Worm (Caenorhabditis elegans) whole organism, L1 larva: Measurements from ENCODE around the gene ttr-29.

Experiments used
- C04F5.9 ChIP-seq: sonication (generic microtip); optimal IDR thresholded peaks from 2 replicates; lab custom pipeline; 2016; ENCODE audit warnings: missing genetic modification characterization, missing compliant biosample characterization
- F16B12.6 ChIP-seq: fragments of 150-350 bp; optimal IDR thresholded peaks from 2 replicates; lab custom pipeline; 2014; ENCODE audit warnings: missing biosample characterization, missing genetic modification characterization
- Y116A8C.19 ChIP-seq: sonication (generic microtip); optimal IDR thresholded peaks from 2 replicates; lab custom pipeline; 2016; ENCODE audit warnings: missing compliant biosample characterization, missing genetic modification characterization, borderline replicate concordance
- alr-1 ChIP-seq: fragments of 200-800 bp; sonication (Bioruptor generic); optimal IDR thresholded peaks from 2 replicates; lab custom pipeline; 2018; ENCODE audit warnings: borderline replicate concordance, mild to moderate bottlenecking, missing genetic modification characterization, missing compliant biosample characterization
- aly-2 ChIP-seq: fragments of 150-350 bp; optimal IDR thresholded peaks from 2 replicates; lab custom pipeline; 2014; ENCODE audit warnings: missing biosample characterization, missing genetic modification characterization
- ceh-90 ChIP-seq: sonication (generic microtip); optimal IDR thresholded peaks from 2 replicates; lab custom pipeline; 2016; ENCODE audit warnings: missing genetic modification characterization, missing compliant biosample characterization
- efl-1 ChIP-seq, 4 experiments: fragments of 150-350 bp; optimal IDR thresholded peaks in 3 of 4; peaks in 1 of 4; 1 replicate in 1 of 4; 2 replicates in 3 of 4; lab custom pipeline; 2014; ENCODE audit warnings: missing biosample characterization in 2 of 4, missing genetic modification characterization in 2 of 4, missing genetic modification reagents in 2 of 4
- egl-13 ChIP-seq: sonication (generic microtip); optimal IDR thresholded peaks from 2 replicates; lab custom pipeline; 2016; ENCODE audit warnings: missing genotype, missing genetic modification reagents, missing genetic modification characterization, missing compliant biosample characterization
- egl-27 ChIP-seq, 2 experiments: fragments of 150-350 bp in 1 of 2; sonication (generic microtip); optimal IDR thresholded peaks; 3 replicates each; lab custom pipeline; 2017 to 2018; ENCODE audit warnings: missing biosample characterization in 2 of 2, missing genetic modification characterization in 2 of 2, missing genetic modification reagents in 2 of 2
- elt-3 ChIP-seq, 6 experiments: fragments of 150-350 bp in 1 of 6; sonication (generic microtip); optimal IDR thresholded peaks; 2 replicates each; lab custom pipeline; 2017 to 2018; ENCODE audit warnings: missing biosample characterization in 6 of 6, missing genetic modification characterization in 6 of 6, inconsistent platforms in 1 of 6
- fkh-4 ChIP-seq: sonication (generic microtip); optimal IDR thresholded peaks from 2 replicates; lab custom pipeline; 2016; ENCODE audit warnings: missing compliant biosample characterization, missing genetic modification characterization, borderline replicate concordance
- fos-1 ChIP-seq: fragments of 150-350 bp; optimal IDR thresholded peaks from 2 replicates; lab custom pipeline; 2014; ENCODE audit warnings: missing biosample characterization, missing genetic modification characterization
- isw-1 ChIP-seq: fragments of 200-800 bp; sonication (Bioruptor generic); IDR thresholded peaks from 2 replicates; pipeline ENCODE4 v1.3.6; 2022; ENCODE audit warnings: missing genetic modification characterization, missing compliant biosample characterization
- lin-13 ChIP-seq: fragments of 150-350 bp; optimal IDR thresholded peaks from 2 replicates; lab custom pipeline; 2014; ENCODE audit warnings: missing biosample characterization, missing genetic modification reagents, missing genetic modification characterization
- lin-14 ChIP-seq: fragments of 200-800 bp; sonication (Bioruptor generic); optimal IDR thresholded peaks from 2 replicates; lab custom pipeline; 2018; ENCODE audit warnings: mild to moderate bottlenecking, missing genetic modification characterization, moderate library complexity, missing compliant biosample characterization
- lin-15B ChIP-seq: fragments of 150-350 bp; sonication (generic microtip); optimal IDR thresholded peaks from 3 replicates; lab custom pipeline; 2014; ENCODE audit warnings: missing biosample characterization, missing genetic modification characterization
- lir-3 ChIP-seq: sonication (generic microtip); optimal IDR thresholded peaks from 2 replicates; lab custom pipeline; 2016; ENCODE audit warnings: mild to moderate bottlenecking, missing genetic modification characterization, moderate library complexity, missing compliant biosample characterization; ENCODE audit not compliant: poor library complexity
- lsy-2 ChIP-seq, 2 experiments: fragments of 150-350 bp; optimal IDR thresholded peaks; 2 replicates each; lab custom pipeline; 2014; ENCODE audit warnings: missing biosample characterization in 2 of 2, missing genetic modification characterization in 2 of 2
- mdl-1 ChIP-seq, 2 experiments: fragments of 150-350 bp; optimal IDR thresholded peaks; 2 replicates each; lab custom pipeline; 2014 to 2017; ENCODE audit warnings: missing biosample characterization in 2 of 2, missing genetic modification characterization in 2 of 2, inconsistent platforms in 1 of 2
- nhr-12 ChIP-seq: sonication (generic microtip); optimal IDR thresholded peaks from 2 replicates; lab custom pipeline; 2017; ENCODE audit warnings: missing biosample characterization, missing genetic modification characterization
- nhr-20 ChIP-seq: sonication (generic microtip); optimal IDR thresholded peaks from 2 replicates; lab custom pipeline; 2016; ENCODE audit warnings: mild to moderate bottlenecking, missing genetic modification characterization, missing compliant biosample characterization
- nhr-28 ChIP-seq: fragments of 150-350 bp; optimal IDR thresholded peaks from 2 replicates; lab custom pipeline; 2014; ENCODE audit warnings: missing biosample characterization, missing genetic modification characterization
- nhr-76 ChIP-seq: sonication (generic microtip); optimal IDR thresholded peaks from 2 replicates; lab custom pipeline; 2017; ENCODE audit warnings: missing biosample characterization, missing genetic modification characterization
- nhr-77 ChIP-seq: fragments of 150-350 bp; optimal IDR thresholded peaks from 2 replicates; lab custom pipeline; 2014; ENCODE audit warnings: missing biosample characterization, missing genetic modification characterization
- nhr-90 ChIP-seq: sonication (generic microtip); optimal IDR thresholded peaks from 2 replicates; lab custom pipeline; 2016; ENCODE audit warnings: mild to moderate bottlenecking, missing genetic modification characterization, missing compliant biosample characterization; ENCODE audit not compliant: poor library complexity
- pag-3 ChIP-seq: sonication (generic microtip); optimal IDR thresholded peaks from 2 replicates; lab custom pipeline; 2017; ENCODE audit warnings: missing genetic modification characterization, mild to moderate bottlenecking, missing compliant biosample characterization, antibody characterized with exemption, borderline replicate concordance; ENCODE audit not compliant: insufficient read depth
- pqm-1 ChIP-seq: sonication (generic microtip); optimal IDR thresholded peaks from 3 replicates; lab custom pipeline; 2017; ENCODE audit warnings: missing biosample characterization, missing genetic modification characterization
- snu-23 ChIP-seq: sonication (generic microtip); optimal IDR thresholded peaks from 2 replicates; lab custom pipeline; 2016; ENCODE audit warnings: missing genetic modification characterization, missing compliant biosample characterization
- sox-4 ChIP-seq: sonication (generic microtip); optimal IDR thresholded peaks from 2 replicates; lab custom pipeline; 2016; ENCODE audit warnings: missing genetic modification characterization, missing compliant biosample characterization
- tbx-2 ChIP-seq: sonication (generic microtip); optimal IDR thresholded peaks from 2 replicates; lab custom pipeline; 2016; ENCODE audit warnings: missing genetic modification characterization, missing compliant biosample characterization
- tlp-1 ChIP-seq: fragments of 150-350 bp; optimal IDR thresholded peaks from 2 replicates; lab custom pipeline; 2014; ENCODE audit warnings: missing biosample characterization, missing genetic modification characterization
- unc-30 ChIP-seq: sonication (generic microtip); optimal IDR thresholded peaks from 2 replicates; lab custom pipeline; 2017; ENCODE audit warnings: missing biosample characterization, missing genetic modification characterization
- unc-62 ChIP-seq: fragments of 150-350 bp; optimal IDR thresholded peaks from 2 replicates; lab custom pipeline; 2014; ENCODE audit warnings: missing biosample characterization, missing genetic modification reagents, missing genetic modification characterization
- unc-86 ChIP-seq: sonication (generic microtip); optimal IDR thresholded peaks from 2 replicates; lab custom pipeline; 2016; ENCODE audit warnings: missing genetic modification characterization, missing compliant biosample characterization
- vab-15 ChIP-seq: sonication (generic microtip); optimal IDR thresholded peaks from 2 replicates; lab custom pipeline; 2017; ENCODE audit warnings: missing genotype, mild to moderate bottlenecking, missing genetic modification characterization, missing compliant biosample characterization
- xbp-1 ChIP-seq: sonication (generic microtip); optimal IDR thresholded peaks from 2 replicates; lab custom pipeline; 2016; ENCODE audit warnings: missing genetic modification characterization, missing compliant biosample characterization
- ztf-11 ChIP-seq, 2 experiments: sonication (generic microtip); optimal IDR thresholded peaks; 2 replicates each; lab custom pipeline; 2016 to 2017; ENCODE audit warnings: missing genetic modification characterization in 2 of 2, missing biosample characterization in 1 of 2, missing compliant biosample characterization in 1 of 2

ttr-29 gene

DNA sequence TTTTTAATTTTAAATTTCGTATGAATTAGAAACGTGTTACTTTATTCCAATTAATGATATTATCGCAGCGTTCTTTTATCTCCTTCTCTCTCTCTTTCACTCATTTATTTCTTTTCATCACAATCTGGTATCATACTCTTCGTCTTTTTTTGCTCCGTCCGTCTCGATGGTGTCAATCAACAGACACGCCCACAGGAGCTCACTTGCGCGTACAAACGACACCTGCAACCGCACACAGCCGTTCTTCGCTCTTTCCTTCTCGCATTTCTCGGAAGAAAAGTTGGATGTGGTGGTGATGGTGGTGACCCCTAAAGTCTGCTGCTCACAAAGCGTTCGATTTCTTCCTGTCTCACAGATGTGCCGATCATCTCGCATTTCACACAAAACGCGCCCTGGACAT, 2.0 kb upstream of the ttr-29 start:
- TF ChIP-seq pag-3 (tag; lab: Kevin White, UChicago) (no peak), vab-15 (tag; lab: Kevin White, UChicago) (no peak), ztf-11 (tag; optimal IDR thresholded peaks at IDR 0.05; lab: Kevin White, UChicago) (no peak), efl-1 (optimal IDR thresholded peaks at IDR 0.05; lab: Kevin White, UChicago) (no peak), efl-1 (GFP tag; optimal IDR thresholded peaks at IDR 0.05 in 1 of 2; lab: Kevin White, UChicago) (no peak), lin-14 (GFP tag; lab: Kevin White, UChicago) (no peak), unc-30 (no peak), Y116A8C.19 (tag; lab: Kevin White, UChicago) (no peak), isw-1 (GFP tag; lab: Robert Waterston, UW) (no peak), aly-2 (tag; lab: Kevin White, UChicago) (no peak), lin-15B (tag; lab: Kevin White, UChicago) (no peak), nhr-12 (no peak), nhr-20 (no peak), tlp-1 (tag; lab: Kevin White, UChicago) (no peak), sox-4 (tag; lab: Kevin White, UChicago) (no peak)

- TF ChIP-seq unc-62 (GFP tag; lab: Kevin White, UChicago) (no peak), fos-1 (tag; lab: Kevin White, UChicago) (no peak), alr-1 (tag; lab: Kevin White, UChicago) (no peak), unc-86 (tag; lab: Kevin White, UChicago) (no peak), ceh-90 (tag; lab: Kevin White, UChicago) (no peak), egl-13 (tag; lab: Kevin White, UChicago) (no peak), nhr-28 (tag; lab: Kevin White, UChicago) (no peak), xbp-1 (tag; lab: Kevin White, UChicago) (no peak), nhr-12 (no peak), lin-13 (GFP tag; lab: Kevin White, UChicago) (no peak), nhr-90 (tag; lab: Kevin White, UChicago) (no peak), ztf-11 (tag; optimal IDR thresholded peaks at IDR 0.05; lab: Kevin White, UChicago) (no peak), snu-23 (no peak), pqm-1 (tag; lab: Kevin White, UChicago) (no peak)
Measured at ce11 chrV:12907436-12907835, 804 bp upstream of the ttr-29 start.

DNA sequence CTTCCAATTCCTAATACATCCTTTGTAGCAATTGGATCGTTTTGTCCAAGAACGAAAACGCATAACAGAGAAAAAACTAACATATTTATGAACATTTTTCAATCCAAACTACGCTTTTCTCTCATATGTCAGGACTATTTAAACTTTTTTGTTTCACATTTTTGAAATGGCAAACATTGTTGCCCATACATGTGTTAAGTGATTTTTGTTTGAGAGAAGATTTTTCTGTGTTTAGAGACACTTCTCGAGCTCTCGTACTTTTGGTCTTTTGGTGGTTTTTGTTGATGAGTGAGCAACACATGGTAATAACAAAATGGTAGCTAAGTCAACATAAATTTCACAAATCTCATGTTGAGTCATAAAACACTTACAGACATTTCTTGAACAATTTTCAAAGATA, 1.6 kb downstream of the ttr-29 start, which contains the start of gene ttr-28:
TSS of gene ttr-28 (minus strand) at position 101 of the 400 bp plus-strand sequence.
- TF ChIP-seq F16B12.6 (tag; lab: Kevin White, UChicago) (no peak), nhr-76 (tag; lab: Kevin White, UChicago) (no peak), lir-3 (no peak), nhr-28 (tag; lab: Kevin White, UChicago) (no peak), ceh-90 (tag; lab: Kevin White, UChicago) (no peak), mdl-1 (tag; optimal IDR thresholded peaks at IDR 0.05; lab: Kevin White, UChicago) (no peak), fkh-4 (tag; lab: Kevin White, UChicago) (no peak), C04F5.9 (no peak), nhr-77 (tag; lab: Kevin White, UChicago) (no peak), tlp-1 (tag; lab: Kevin White, UChicago) (no peak), elt-3 (tag; optimal IDR thresholded peaks at IDR 0.05; lab: Kevin White, UChicago) (no peak), egl-27 (tag; optimal IDR thresholded peaks at IDR 0.05; lab: Kevin White, UChicago) (no peak), lsy-2 (tag; optimal IDR thresholded peaks at IDR 0.05; lab: Kevin White, UChicago) (no peak), alr-1 (tag; lab: Kevin White, UChicago) (no peak)

DNA sequence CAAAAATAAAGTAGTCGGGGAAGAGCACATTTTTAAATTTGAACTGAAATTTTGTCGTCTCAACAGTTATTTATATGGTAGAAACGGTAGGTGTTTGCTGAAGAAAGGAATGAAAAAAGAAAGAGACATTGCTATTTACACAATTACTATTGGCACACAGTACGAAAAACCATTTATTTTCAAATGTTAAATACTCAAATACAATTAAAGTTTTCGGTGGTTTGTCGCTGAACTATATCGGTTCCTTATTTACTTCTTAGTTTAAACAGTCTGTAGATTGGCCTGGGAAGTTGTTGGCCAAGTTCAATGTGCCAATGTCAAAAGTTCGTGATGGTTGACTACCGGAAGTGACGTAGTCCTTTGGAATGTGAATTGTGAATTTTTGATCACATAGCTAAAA, 2.6 kb downstream of the ttr-29 start, which contains the start of gene ttr-27:
TSS of gene ttr-27 (minus strand) at position 45 of the 400 bp plus-strand sequence.
- TF ChIP-seq nhr-77 (tag; lab: Kevin White, UChicago) (peak; percentile 23), tbx-2 (tag; lab: Kevin White, UChicago) (peak; percentile 36), efl-1 (optimal IDR thresholded peaks at IDR 0.05; lab: Kevin White, UChicago) (no peak), efl-1 (GFP tag; optimal IDR thresholded peaks at IDR 0.05 in 1 of 2; lab: Kevin White, UChicago) (peak in 1 of 2 experiments; percentile 12), nhr-90 (tag; lab: Kevin White, UChicago) (no peak), lin-14 (GFP tag; lab: Kevin White, UChicago) (peak; percentile 34)
